In genomic region chr3L:7801308-7801893, dm6 we compare ENCODE assay signal across 4 fruit fly cellular contexts.
TF ChIP-seq lines count a peak whose summit lies in the region.

No protein-coding gene starts in this region.

- no peak for TF ChIP-seq CTCF in whole organism, embryonic (GFP tag; optimal IDR thresholded peaks at IDR 0.05; lab: Kevin White, UChicago)

TF ChIP-seq in whole organism, adult, 20 proteins besides CTCF, POLR2A, EP300 and RAD21:
- TF ChIP-seq cnc (optimal IDR thresholded peaks at IDR 0.05; lab: Kevin White, UChicago) (no peak), toe (GFP tag; optimal IDR thresholded peaks at IDR 0.05; lab: Kevin White, UChicago) (no peak), cic (GFP tag; optimal IDR thresholded peaks at IDR 0.05; lab: Kevin White, UChicago) (peak; percentile 51), kay (GFP tag; lab: Kevin White, UChicago; ENCODE audit: borderline replicate concordance) (peak; percentile 58)

TF ChIP-seq in whole organism, embryonic, 481 proteins besides CTCF, POLR2A, EP300 and RAD21 (continues in another document):
- TF ChIP-seq Med (GFP tag; lab: Kevin White, UChicago) (peak; percentile 42), ERR (GFP tag; optimal IDR thresholded peaks at IDR 0.05; lab: Kevin White, UChicago) (no peak), Deaf1 (tag; optimal IDR thresholded peaks at IDR 0.05; lab: Kevin White, UChicago) (no peak), fd3F (GFP tag; optimal IDR thresholded peaks at IDR 0.05; lab: Kevin White, UChicago) (no peak), sug (tag; optimal IDR thresholded peaks at IDR 0.05; lab: Kevin White, UChicago) (peak; percentile 58), Pdp1 (GFP tag; optimal IDR thresholded peaks at IDR 0.05; lab: Kevin White, UChicago) (peak in 1 of 2 experiments; percentile 58), CG3726 (GFP tag; IDR thresholded peaks at IDR 0.05; lab: Robert Waterston, UW) (no peak), CG10321 (GFP tag; IDR thresholded peaks at IDR 0.05; lab: Robert Waterston, UW) (no peak), exex (tag; optimal IDR thresholded peaks at IDR 0.05; lab: Kevin White, UChicago) (peak; percentile 84), Fer2 (tag; optimal IDR thresholded peaks at IDR 0.05; lab: Kevin White, UChicago) (no peak), Fer1 (GFP tag; optimal IDR thresholded peaks at IDR 0.05; lab: Kevin White, UChicago) (no peak), CG2116 (GFP tag; optimal IDR thresholded peaks at IDR 0.05; lab: Kevin White, UChicago) (no peak), CG8388 (GFP tag; optimal IDR thresholded peaks at IDR 0.05; lab: Kevin White, UChicago) (no peak), CG31441 (GFP tag; IDR thresholded peaks at IDR 0.05; lab: Robert Waterston, UW) (no peak), ranshi (GFP tag; IDR thresholded peaks at IDR 0.05; lab: Robert Waterston, UW) (no peak), CG30020 (tag; optimal IDR thresholded peaks at IDR 0.05; lab: Kevin White, UChicago) (no peak), GATAe (GFP tag; conservative IDR thresholded peaks at IDR 0.05; lab: Robert Waterston, UW) (0 out of 2 replicates have a peak, but pooled peaks have one; percentile 44), Camta (GFP tag; optimal IDR thresholded peaks at IDR 0.05; lab: Kevin White, UChicago) (no peak), CG12155 (GFP tag; optimal IDR thresholded peaks at IDR 0.05; lab: Kevin White, UChicago) (no peak), sd (tag; optimal IDR thresholded peaks at IDR 0.05; lab: Kevin White, UChicago) (peak; percentile 74), lbe (GFP tag; optimal IDR thresholded peaks at IDR 0.05; lab: Kevin White, UChicago) (no peak), CG7928 (GFP tag; optimal IDR thresholded peaks at IDR 0.05; lab: Kevin White, UChicago) (no peak), CG12942 (GFP tag; optimal IDR thresholded peaks at IDR 0.05; lab: Kevin White, UChicago) (no peak), lab (GFP tag; optimal IDR thresholded peaks at IDR 0.05; lab: Kevin White, UChicago) (peak; percentile 43), cg (GFP tag; optimal IDR thresholded peaks at IDR 0.05; lab: Kevin White, UChicago) (no peak), CG34376 (GFP tag; optimal IDR thresholded peaks at IDR 0.05; lab: Kevin White, UChicago) (peak; percentile 61), CG12744 (GFP tag; optimal IDR thresholded peaks at IDR 0.05; lab: Kevin White, UChicago) (no peak), CG3995 (GFP tag; optimal IDR thresholded peaks at IDR 0.05; lab: Kevin White, UChicago) (no peak), CG10979 (tag; optimal IDR thresholded peaks at IDR 0.05; lab: Kevin White, UChicago) (no peak), Ets65A (GFP tag; lab: Kevin White, UChicago) (no peak), unc-4 (GFP tag; IDR thresholded peaks at IDR 0.05; lab: Robert Waterston, UW; ENCODE audit: partially characterized antibody) (no peak)

TF ChIP-seq in whole organism, prepupa, 60 proteins besides CTCF, POLR2A, EP300 and RAD21:
- TF ChIP-seq fkh (GFP tag; optimal IDR thresholded peaks at IDR 0.05; lab: Kevin White, UChicago) (peak; percentile 52), vri (GFP tag; optimal IDR thresholded peaks at IDR 0.05; lab: Kevin White, UChicago) (peak; percentile 82), CG8119 (GFP tag; IDR thresholded peaks at IDR 0.05; lab: Robert Waterston, UW) (no peak), svp (GFP tag; lab: Kevin White, UChicago) (peak; percentile 5), CG3919 (GFP tag; optimal IDR thresholded peaks at IDR 0.05; lab: Kevin White, UChicago) (no peak)
TF ChIP-seq in whole organism, prepupa: peak in this region for 3.

TF ChIP-seq in whole organism, wandering third instar larva, 38 proteins besides CTCF, POLR2A, EP300 and RAD21:
- peak; percentile 6 for TF ChIP-seq Jra (GFP tag; optimal IDR thresholded peaks at IDR 0.05; lab: Kevin White, UChicago)
- TF ChIP-seq brk (GFP tag; optimal IDR thresholded peaks at IDR 0.05; lab: Kevin White, UChicago) = peak; percentile 18
- no peak for TF ChIP-seq Hnf4 (GFP tag; optimal IDR thresholded peaks at IDR 0.05; lab: Kevin White, UChicago)
- no peak for TF ChIP-seq Rel (GFP tag; optimal IDR thresholded peaks at IDR 0.05; lab: Kevin White, UChicago)
- TF ChIP-seq Rel (tag; optimal IDR thresholded peaks at IDR 0.05; lab: Kevin White, UChicago) = peak; percentile 91
- TF ChIP-seq dmrt93B (GFP tag; optimal IDR thresholded peaks at IDR 0.05; lab: Kevin White, UChicago) = no peak
- peak; percentile 54 for TF ChIP-seq h (GFP tag; optimal IDR thresholded peaks at IDR 0.05; lab: Kevin White, UChicago)
- peak; percentile 22 for TF ChIP-seq br (GFP tag; optimal IDR thresholded peaks at IDR 0.05; lab: Kevin White, UChicago)
- peak in 1 of 2 experiments; percentile 23 for TF ChIP-seq foxo (GFP tag; optimal IDR thresholded peaks at IDR 0.05; lab: Kevin White, UChicago)
- TF ChIP-seq jim (GFP tag; optimal IDR thresholded peaks at IDR 0.05; lab: Kevin White, UChicago) = no peak
- TF ChIP-seq CrebA (GFP tag; optimal IDR thresholded peaks at IDR 0.05; lab: Kevin White, UChicago; ENCODE audit: borderline replicate concordance) = peak; percentile 63
- TF ChIP-seq lola (GFP tag; optimal IDR thresholded peaks at IDR 0.05; lab: Kevin White, UChicago) = no peak
- peak; percentile 23 for TF ChIP-seq fru (GFP tag; optimal IDR thresholded peaks at IDR 0.05; lab: Kevin White, UChicago)
TF ChIP-seq in whole organism, wandering third instar larva: peak in this region for 8.
